Worm (Caenorhabditis elegans): ENCODE data around the gene klc-2.

The klc-2 gene

DNA sequence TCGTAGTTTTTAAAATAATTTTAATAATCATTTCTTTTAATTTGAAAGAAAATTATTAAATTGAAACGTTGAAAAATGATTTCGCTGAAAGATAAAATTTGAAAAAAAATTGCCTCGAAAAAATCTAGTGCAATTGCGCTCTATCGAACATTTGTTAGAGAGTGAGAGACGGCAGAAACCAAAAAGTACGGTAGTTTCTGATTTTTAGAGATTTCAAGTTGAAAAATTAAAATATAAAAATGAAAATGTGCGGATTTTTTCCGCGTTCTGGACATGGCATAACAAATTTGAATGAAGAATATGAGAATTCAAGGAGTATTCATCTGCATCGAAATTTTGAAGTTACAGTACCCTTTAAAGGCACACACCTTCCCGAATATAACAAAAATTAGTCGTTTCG lies 38.2 kb upstream of the klc-2 start:
- TF ChIP-seq nfya-1 (tag; optimal IDR thresholded peaks at IDR 0.05; ENCODE audit: insufficient read depth) (peak; percentile 27), jun-1 (tag; optimal IDR thresholded peaks at IDR 0.05) (no peak), pha-4 (tag; optimal IDR thresholded peaks at IDR 0.05) (peak; percentile 39)

DNA sequence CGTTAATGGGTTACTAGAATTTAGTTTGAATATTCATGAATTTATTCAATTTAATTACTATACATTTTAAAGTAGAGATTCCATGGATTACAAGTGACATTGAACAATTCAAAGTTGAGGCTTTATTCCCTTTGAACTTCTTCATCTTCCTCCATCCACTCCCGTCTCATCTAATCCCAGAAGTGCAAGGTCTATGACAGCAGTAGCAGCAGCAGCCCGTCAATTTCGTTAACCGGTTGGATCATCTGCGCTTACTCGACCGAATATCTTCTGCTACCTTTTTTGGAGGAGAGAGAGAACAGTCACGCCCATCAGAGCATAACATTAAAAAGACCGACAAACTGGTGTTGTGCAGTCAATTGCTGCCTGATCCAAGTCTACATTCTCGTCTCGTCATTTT lies 36.1 kb upstream of the klc-2 start, which contains the start of gene M03E7.2:
Gene M03E7.2 (plus strand): TSS at position 301 of the 400 bp plus-strand sequence.
- TF ChIP-seq ama-1 (optimal IDR thresholded peaks at IDR 0.05) (no peak), zag-1 (tag; optimal IDR thresholded peaks at IDR 0.05) (no peak), elt-2 (tag; optimal IDR thresholded peaks at IDR 0.05) (no peak), mml-1 (tag; optimal IDR thresholded peaks at IDR 0.05) (no peak), ceh-9 (tag; optimal IDR thresholded peaks at IDR 0.05) (no peak)

DNA sequence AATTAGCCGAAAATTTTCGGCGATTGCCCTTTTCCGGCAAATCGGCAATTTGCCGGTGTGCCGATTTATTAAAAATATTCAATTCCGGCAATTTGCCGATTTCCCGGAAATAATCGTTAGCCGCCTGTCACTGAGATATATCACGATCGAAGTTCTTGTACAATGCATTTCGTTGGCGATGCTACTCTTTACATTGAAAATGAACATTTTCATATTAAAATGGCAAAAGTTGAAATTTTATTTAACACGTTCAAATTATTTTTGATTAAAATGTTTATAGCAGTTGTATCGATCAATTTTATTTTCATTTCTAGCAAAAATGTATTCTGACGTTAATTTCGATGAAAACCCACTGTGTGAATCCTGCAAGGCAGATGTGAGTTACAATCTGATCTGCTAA lies 33.5 kb upstream of the klc-2 start, which contains the start of gene M03E7.3:
Gene M03E7.3 (plus strand): TSS at position 301 of the 400 bp plus-strand sequence.
- no peak for TF ChIP-seq snpc-4 (tag; optimal IDR thresholded peaks at IDR 0.05)
- TF ChIP-seq mdl-1 (tag; optimal IDR thresholded peaks at IDR 0.05): no peak
- no peak for TF ChIP-seq R02D3.7 (tag; optimal IDR thresholded peaks at IDR 0.05)

DNA sequence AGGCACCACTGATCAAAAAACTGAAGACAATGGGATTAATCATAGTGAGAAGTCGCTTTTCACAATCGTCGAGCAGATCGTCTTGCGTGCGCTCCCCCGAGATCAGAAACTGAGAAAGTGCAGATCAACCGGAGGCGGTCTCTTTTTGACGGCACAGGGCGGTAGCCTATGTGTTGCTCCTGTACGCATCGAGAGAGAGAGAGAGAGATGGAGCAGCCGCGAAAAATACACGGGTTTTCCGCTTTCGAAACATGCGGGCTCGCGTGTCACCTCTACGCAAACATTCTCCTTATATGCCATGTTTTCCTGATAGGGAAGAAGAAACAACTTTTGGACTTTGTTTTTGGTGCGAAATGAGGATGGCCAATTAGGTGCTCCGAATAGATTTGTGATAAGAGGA lies 31.9 kb upstream of the klc-2 start, which contains the start of gene lrpc-1:
Gene lrpc-1 (minus strand): TSS at position 101 of the 400 bp plus-strand sequence.
- TF ChIP-seq lin-39 (tag; optimal IDR thresholded peaks at IDR 0.05) (no peak), snpc-4 (tag; optimal IDR thresholded peaks at IDR 0.05) (no peak), unc-39 (tag; optimal IDR thresholded peaks at IDR 0.05) (no peak), lin-15B (tag; optimal IDR thresholded peaks at IDR 0.05) (no peak)

DNA sequence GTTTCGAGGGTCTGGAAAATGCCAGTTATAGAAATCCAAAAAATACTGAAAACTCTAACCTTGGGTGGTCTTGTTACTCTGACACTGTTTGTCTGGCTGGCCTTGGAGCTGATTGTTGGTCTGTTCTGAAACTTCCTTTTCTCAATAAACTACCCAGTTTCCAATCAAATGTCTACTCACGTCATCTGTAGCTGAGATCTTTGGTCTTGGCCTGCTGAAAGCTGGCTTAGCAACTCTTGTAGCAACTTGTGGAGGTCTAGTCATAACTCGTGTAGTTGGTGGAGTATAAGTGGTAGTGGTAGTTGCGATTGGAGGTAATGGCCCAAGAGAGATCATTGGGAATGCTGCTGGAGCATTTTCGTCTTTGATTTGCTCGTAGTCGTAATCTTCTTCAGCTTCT lies 29.0 kb upstream of the klc-2 start:
- TF ChIP-seq ceh-9 (tag; optimal IDR thresholded peaks at IDR 0.05) (no peak), eor-1 (tag; optimal IDR thresholded peaks at IDR 0.05) (no peak), nhr-11 (tag; optimal IDR thresholded peaks at IDR 0.05) (no peak), elt-2 (tag; optimal IDR thresholded peaks at IDR 0.05) (no peak), nhr-67 (tag; optimal IDR thresholded peaks at IDR 0.05) (no peak), ZK546.5 (tag; optimal IDR thresholded peaks at IDR 0.05) (no peak), nhr-12 (tag; optimal IDR thresholded peaks at IDR 0.05) (no peak), elt-3 (tag; optimal IDR thresholded peaks at IDR 0.05) (no peak), jun-1 (tag; optimal IDR thresholded peaks at IDR 0.05) (no peak), R02D3.7 (tag; optimal IDR thresholded peaks at IDR 0.05) (no peak), nhr-28 (tag; optimal IDR thresholded peaks at IDR 0.05) (no peak), fos-1 (tag; optimal IDR thresholded peaks at IDR 0.05) (no peak), hmg-11 (tag; optimal IDR thresholded peaks at IDR 0.05) (no peak), unc-39 (tag; optimal IDR thresholded peaks at IDR 0.05) (no peak), ztf-4 (tag; optimal IDR thresholded peaks at IDR 0.05) (no peak), mml-1 (tag; optimal IDR thresholded peaks at IDR 0.05) (no peak), unc-62 (GFP tag; optimal IDR thresholded peaks at IDR 0.05) (no peak)

DNA sequence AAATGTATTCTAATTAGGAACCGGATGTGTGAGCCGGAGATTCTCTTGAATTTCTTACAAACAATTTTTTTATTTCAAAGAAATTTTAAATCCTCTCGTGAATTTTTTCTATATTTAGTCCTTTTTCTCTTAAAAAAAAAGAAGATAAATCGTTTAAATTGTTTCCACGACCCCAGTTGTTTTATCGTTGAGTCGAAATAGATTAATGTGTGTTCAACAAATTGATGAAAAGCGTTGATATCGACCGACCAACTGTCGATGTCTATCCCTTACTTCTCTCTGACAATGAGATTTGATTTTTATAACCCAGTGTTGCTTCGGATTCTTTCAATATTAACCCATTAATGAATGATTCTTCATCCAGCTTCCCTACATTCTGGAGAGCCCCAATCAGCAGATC lies 25.0 kb upstream of the klc-2 start, which contains the start of gene CD4.1:
Gene CD4.1 (plus strand): TSS at position 301 of the 400 bp plus-strand sequence.
- TF ChIP-seq fos-1 (tag; optimal IDR thresholded peaks at IDR 0.05) (no peak), nhr-67 (tag; optimal IDR thresholded peaks at IDR 0.05) (no peak), unc-62 (GFP tag; optimal IDR thresholded peaks at IDR 0.05) (no peak), hmg-11 (tag; optimal IDR thresholded peaks at IDR 0.05) (no peak), nhr-76 (tag; optimal IDR thresholded peaks at IDR 0.05) (no peak), ceh-82 (tag; optimal IDR thresholded peaks at IDR 0.05) (no peak)

DNA sequence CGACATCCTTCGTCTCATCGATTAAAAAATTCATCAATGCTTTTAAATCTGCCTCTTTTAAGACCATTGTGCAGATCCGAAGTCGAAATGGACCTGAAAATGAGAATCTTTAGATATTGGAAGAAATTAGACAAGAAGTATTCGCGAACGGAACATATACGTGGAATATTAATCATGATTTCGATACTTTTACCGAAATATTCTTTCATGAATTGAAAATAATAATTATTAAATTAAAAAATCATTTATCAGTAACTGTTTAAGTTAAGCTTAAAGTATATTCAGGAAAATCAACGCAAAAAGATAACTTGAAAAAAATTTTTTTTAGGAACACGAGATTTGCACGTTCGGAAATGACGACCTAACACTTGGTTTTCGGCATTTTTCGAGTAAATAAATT lies 20.1 kb upstream of the klc-2 start, which contains the start of gene CD4.8:
Gene CD4.8 (minus strand): TSS at position 101 of the 400 bp plus-strand sequence.
- no peak for TF ChIP-seq egl-5 (tag; optimal IDR thresholded peaks at IDR 0.05)
- no peak for TF ChIP-seq jun-1 (tag; optimal IDR thresholded peaks at IDR 0.05)
- no peak for TF ChIP-seq lin-15B (tag; optimal IDR thresholded peaks at IDR 0.05)
- TF ChIP-seq nhr-25 (tag; optimal IDR thresholded peaks at IDR 0.05): no peak
- no peak for TF ChIP-seq elt-2 (tag; optimal IDR thresholded peaks at IDR 0.05)
- no peak for TF ChIP-seq mdl-1 (tag; optimal IDR thresholded peaks at IDR 0.05)
- TF ChIP-seq fkh-2 (tag; optimal IDR thresholded peaks at IDR 0.05): no peak
- no peak for TF ChIP-seq lsy-12 (tag; optimal IDR thresholded peaks at IDR 0.05)
- no peak for TF ChIP-seq eor-1 (tag; optimal IDR thresholded peaks at IDR 0.05)
- no peak for TF ChIP-seq pha-4 (tag; optimal IDR thresholded peaks at IDR 0.05)
- TF ChIP-seq snpc-4 (tag; optimal IDR thresholded peaks at IDR 0.05): no peak

Data from whole organism, L3 larva.